Worm (Caenorhabditis elegans) whole organism, L4/young adult: ENCODE data around the gene F15H10.8.

Source experiments
- W03F9.2 ChIP-seq: fragments of 150-350 bp; optimal IDR thresholded peaks from 2 replicates; lab custom pipeline; 2014; ENCODE audit warnings: missing biosample characterization, missing genetic modification characterization
- dao-5 ChIP-seq: sonication (generic microtip); optimal IDR thresholded peaks from 2 replicates; lab custom pipeline; 2016; ENCODE audit warnings: missing genotype, missing genetic modification characterization, moderate library complexity, missing compliant biosample characterization

DNA sequence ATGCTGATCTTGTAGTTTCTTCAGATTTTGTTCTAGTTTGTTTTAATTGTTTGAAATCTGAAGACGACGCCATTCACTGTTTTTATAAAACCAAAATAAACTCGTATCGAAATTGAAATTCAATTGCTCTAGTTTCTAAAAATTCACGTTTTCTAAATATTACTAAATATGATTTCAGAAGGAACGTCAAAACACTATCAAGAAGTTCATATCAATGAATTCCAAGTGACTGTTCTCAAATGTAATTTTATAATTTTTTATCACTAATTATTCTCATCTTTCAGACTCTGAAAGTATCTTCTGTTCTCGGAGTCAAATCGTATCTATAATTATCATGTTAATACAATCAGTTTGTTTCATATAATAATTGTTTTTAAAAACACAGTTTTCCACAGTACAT lies 38.0 kb upstream of the F15H10.8 start, which contains the start of gene snf-10:
- TF ChIP-seq W03F9.2 (tag; lab: Kevin White, UChicago), result no peak
- no peak for TF ChIP-seq dao-5 (tag; lab: Kevin White, UChicago)
